Worm (Caenorhabditis elegans) whole organism, L4 larva: ENCODE data around the gene clec-82.
"Not testable (repeated sequence)": the region's sequence is repeated elsewhere in the genome, so short reads cannot be mapped to it uniquely, and the experiment has no call there.

Experiments
- D1046.2 ChIP-seq: fragments of 200-800 bp; sonication (Bioruptor generic); IDR thresholded peaks from 2 replicates; pipeline ENCODE4 v1.3.6; 2022; ENCODE audit warnings: missing genetic modification characterization, missing compliant biosample characterization
- F26F4.8 ChIP-seq: fragments of 200-800 bp; sonication (Bioruptor generic); conservative IDR thresholded peaks from 2 replicates; pipeline ENCODE4 v1.3.6; 2022; ENCODE audit warnings: missing genetic modification characterization, missing compliant biosample characterization
- R02D3.7 ChIP-seq: fragments of 150-350 bp; sonication (generic microtip); optimal IDR thresholded peaks from 3 replicates; lab custom pipeline; 2014; ENCODE audit warnings: missing biosample characterization, missing genetic modification characterization
- Y5F2A.4 ChIP-seq: fragments of 200-800 bp; sonication (Bioruptor generic); optimal IDR thresholded peaks from 2 replicates; lab custom pipeline; 2018; ENCODE audit warnings: mild to moderate bottlenecking, missing genetic modification characterization, missing compliant biosample characterization
- ZK337.2 ChIP-seq: fragments of 200-800 bp; sonication (Bioruptor generic); IDR thresholded peaks from 2 replicates; pipeline ENCODE4 v1.3.6; 2022; ENCODE audit warnings: missing genetic modification reagents, missing genetic modification characterization, missing compliant biosample characterization
- aha-1 ChIP-seq: fragments of 150-350 bp; peaks from one replicate; lab custom pipeline; 2014; ENCODE audit warnings: missing biosample characterization, missing genetic modification characterization
- aly-2 ChIP-seq: sonication (generic microtip); optimal IDR thresholded peaks from 2 replicates; lab custom pipeline; 2018; ENCODE audit warnings: missing biosample characterization, missing genetic modification characterization
- ama-1 ChIP-seq: fragments of 150-350 bp; optimal IDR thresholded peaks from 2 replicates; lab custom pipeline; 2014; ENCODE audit warnings: inconsistent platforms, mixed read lengths
- ceh-28 ChIP-seq: fragments of 150-350 bp; optimal IDR thresholded peaks from 2 replicates; lab custom pipeline; 2014; ENCODE audit warnings: missing biosample characterization, missing genetic modification reagents, missing genetic modification characterization
- ceh-62 ChIP-seq: sonication (generic microtip); optimal IDR thresholded peaks from 2 replicates; lab custom pipeline; 2017; ENCODE audit warnings: missing biosample characterization, missing genetic modification characterization
- ces-1 ChIP-seq: fragments of 150-350 bp; sonication (generic microtip); optimal IDR thresholded peaks from 4 replicates; lab custom pipeline; 2014; ENCODE audit warnings: missing biosample characterization, missing genetic modification reagents, missing genetic modification characterization
- ctbp-1 ChIP-seq: fragments of 200-800 bp; sonication (Bioruptor generic); IDR thresholded peaks from 2 replicates; pipeline ENCODE4 v1.3.6; 2022; ENCODE audit warnings: missing genetic modification reagents, missing genetic modification characterization, missing compliant biosample characterization
- daf-8 ChIP-seq: fragments of 200-800 bp; sonication (Bioruptor generic); IDR thresholded peaks from 2 replicates; pipeline ENCODE4 v1.3.6; 2022; ENCODE audit warnings: missing genetic modification characterization, missing compliant biosample characterization
- duxl-1 ChIP-seq: sonication (generic microtip); optimal IDR thresholded peaks from 2 replicates; lab custom pipeline; 2016; ENCODE audit warnings: mild to moderate bottlenecking, missing genetic modification characterization, moderate library complexity, missing compliant biosample characterization; ENCODE audit not compliant: poor library complexity
- egl-27 ChIP-seq: sonication (generic microtip); optimal IDR thresholded peaks from 3 replicates; lab custom pipeline; 2017; ENCODE audit warnings: missing biosample characterization, missing genetic modification reagents, missing genetic modification characterization
- egl-43 ChIP-seq: fragments of 200-800 bp; sonication (Bioruptor generic); IDR thresholded peaks from 2 replicates; pipeline ENCODE4 v1.3.6; 2022; ENCODE audit warnings: missing genetic modification reagents, missing genetic modification characterization, missing compliant biosample characterization
- fos-1 ChIP-seq: fragments of 150-350 bp; optimal IDR thresholded peaks from 2 replicates; lab custom pipeline; 2014; ENCODE audit warnings: missing biosample characterization, missing genetic modification characterization
- lin-1 ChIP-seq: fragments of 200-800 bp; sonication (Bioruptor generic); IDR thresholded peaks from 2 replicates; pipeline ENCODE4 v1.3.6; 2022; ENCODE audit warnings: missing genetic modification reagents, missing genetic modification characterization, missing compliant biosample characterization
- lin-15B ChIP-seq: fragments of 150-350 bp; sonication (generic microtip); optimal IDR thresholded peaks from 3 replicates; lab custom pipeline; 2014; ENCODE audit warnings: missing biosample characterization, missing genetic modification characterization
- lin-39 ChIP-seq: fragments of 150-350 bp; optimal IDR thresholded peaks from 2 replicates; lab custom pipeline; 2014; ENCODE audit warnings: missing biosample characterization, missing genetic modification reagents, missing genetic modification characterization
- lir-3 ChIP-seq: sonication (generic microtip); optimal IDR thresholded peaks from 2 replicates; lab custom pipeline; 2016; ENCODE audit warnings: mild to moderate bottlenecking, missing genetic modification characterization, missing compliant biosample characterization
- mep-1 ChIP-seq: fragments of 150-350 bp; sonication (generic microtip); optimal IDR thresholded peaks from 3 replicates; lab custom pipeline; 2014; ENCODE audit warnings: missing biosample characterization, missing genetic modification characterization
- mxl-3 ChIP-seq: fragments of 200-800 bp; sonication (Bioruptor generic); optimal IDR thresholded peaks from 2 replicates; lab custom pipeline; 2018; ENCODE audit warnings: mild to moderate bottlenecking, missing genetic modification characterization, missing compliant biosample characterization
- pha-4 ChIP-seq, 2 experiments: fragments of 150-350 bp in 1 of 2; fragments of 200-800 bp in 1 of 2; sonication (Bioruptor generic) in 1 of 2; IDR thresholded peaks in 1 of 2; optimal IDR thresholded peaks in 1 of 2; 2 replicates each; pipeline versions ENCODE4 v1.3.6 to Lab custom; 2014 to 2022; ENCODE audit warnings: missing genetic modification characterization in 2 of 2, missing genetic modification reagents in 2 of 2, missing biosample characterization in 1 of 2, missing compliant biosample characterization in 1 of 2
- saeg-2 ChIP-seq: fragments of 200-800 bp; sonication (Bioruptor generic); IDR thresholded peaks from 2 replicates; pipeline ENCODE4 v1.3.6; 2022; ENCODE audit warnings: missing genetic modification reagents, missing genetic modification characterization, missing compliant biosample characterization
- sdz-12 ChIP-seq: fragments of 200-800 bp; sonication (Bioruptor generic); optimal IDR thresholded peaks from 2 replicates; lab custom pipeline; 2018; ENCODE audit warnings: mild to moderate bottlenecking, missing genetic modification characterization, missing compliant biosample characterization
- set-16 ChIP-seq: fragments of 200-800 bp; sonication (Bioruptor generic); IDR thresholded peaks from 2 replicates; pipeline ENCODE4 v1.3.6; 2022; ENCODE audit warnings: missing genetic modification reagents, missing genetic modification characterization, missing compliant biosample characterization
- skn-1 ChIP-seq: fragments of 150-350 bp; optimal IDR thresholded peaks from 2 replicates; lab custom pipeline; 2014; ENCODE audit warnings: missing biosample characterization, missing genetic modification characterization
- spr-3 ChIP-seq: fragments of 200-800 bp; sonication (Bioruptor generic); optimal IDR thresholded peaks from 2 replicates; lab custom pipeline; 2018; ENCODE audit warnings: mild to moderate bottlenecking, missing genetic modification characterization, missing compliant biosample characterization
- unc-62 ChIP-seq, 3 experiments: fragments of 150-350 bp in 1 of 3; sonication (generic microtip); optimal IDR thresholded peaks in 2 of 3; peaks in 1 of 3; 1 replicate in 1 of 3; 2 replicates in 2 of 3; lab custom pipeline; 2014 to 2017; ENCODE audit warnings: missing biosample characterization in 3 of 3, missing genetic modification characterization in 3 of 3, missing genetic modification reagents in 3 of 3, missing genotype in 1 of 3
- zag-1 ChIP-seq: fragments of 150-350 bp; optimal IDR thresholded peaks from 2 replicates; lab custom pipeline; 2014; ENCODE audit warnings: missing biosample characterization, missing genetic modification characterization
- zfp-2 ChIP-seq: sonication (generic microtip); optimal IDR thresholded peaks from 2 replicates; lab custom pipeline; 2016; ENCODE audit warnings: mild to moderate bottlenecking, missing genetic modification characterization, missing compliant biosample characterization
- zfp-3 ChIP-seq: fragments of 200-800 bp; sonication (Bioruptor generic); conservative IDR thresholded peaks from 2 replicates; pipeline ENCODE4 v1.3.6; 2022; ENCODE audit warnings: missing genetic modification reagents, missing genetic modification characterization, missing compliant biosample characterization
- zip-11 ChIP-seq: fragments of 200-800 bp; sonication (Bioruptor generic); IDR thresholded peaks from 2 replicates; pipeline ENCODE4 v1.3.6; 2022; ENCODE audit warnings: missing genetic modification characterization, missing compliant biosample characterization
- zip-2 ChIP-seq: fragments of 150-350 bp; optimal IDR thresholded peaks from 2 replicates; lab custom pipeline; 2014; ENCODE audit warnings: missing biosample characterization, missing genetic modification characterization

clec-82 gene

ce11 chrIV:2864743-2865142 is 29.3 kb downstream of the clec-82 start, which contains the start of gene Y54G2A.16:
Gene Y54G2A.16, minus strand, starts transcription at chrIV:2864843.
- TF ChIP-seq F26F4.8 (GFP tag; lab: Robert Waterston, UW) (no peak), pha-4 (GFP tag; IDR thresholded peaks at IDR 0.05; lab: Robert Waterston, UW) (no peak), pha-4 (tag; optimal IDR thresholded peaks at IDR 0.05; lab: Kevin White, UChicago) (no peak), lin-39 (tag; lab: Kevin White, UChicago) (no peak), ceh-62 (tag; lab: Kevin White, UChicago) (no peak), mxl-3 (GFP tag; lab: Kevin White, UChicago) (no peak), ctbp-1 (GFP tag; lab: Robert Waterston, UW) (no peak), lir-3 (tag; lab: Kevin White, UChicago) (no peak), ces-1 (GFP tag; lab: Kevin White, UChicago) (no peak), sdz-12 (no peak), zip-11 (GFP tag; lab: Robert Waterston, UW) (no peak), ZK337.2 (GFP tag; lab: Robert Waterston, UW) (no peak)
- TF ChIP-seq, all 104 proteins: peak for 0

- TF ChIP-seq aha-1 (tag; lab: Kevin White, UChicago) (peak; percentile 19), unc-62 (GFP tag; optimal IDR thresholded peaks at IDR 0.05 in 1 of 2; lab: Kevin White, UChicago) (peak in 1 of 2 experiments; percentile 93), set-16 (GFP tag; lab: Robert Waterston, UW) (0 out of 2 replicates have a peak, but pooled peaks have one; percentile 9)
- not testable (repeated sequence) for TF ChIP-seq unc-62 (tag; optimal IDR thresholded peaks at IDR 0.05; lab: Kevin White, UChicago)
These were observed 48.7 kb downstream of the clec-82 start for ce11 chrIV:2884134-2884533.

ce11 chrIV:2885260-2885659 is 49.8 kb downstream of the clec-82 start:
- TF ChIP-seq sdz-12 (no peak), duxl-1 (tag; lab: Kevin White, UChicago) (no peak), mep-1 (tag; lab: Kevin White, UChicago) (no peak), lin-39 (tag; lab: Kevin White, UChicago) (no peak), ces-1 (GFP tag; lab: Kevin White, UChicago) (no peak), fos-1 (no peak), egl-27 (no peak), ama-1 (lab: Kevin White, UChicago) (no peak), daf-8 (GFP tag; lab: Robert Waterston, UW) (no peak), aha-1 (tag; lab: Kevin White, UChicago) (no peak)

- TF ChIP-seq zag-1 (no peak), Y5F2A.4 (GFP tag; lab: Kevin White, UChicago) (no peak), ces-1 (GFP tag; lab: Kevin White, UChicago) (no peak), fos-1 (no peak), ceh-28 (tag; lab: Kevin White, UChicago) (no peak), spr-3 (GFP tag; lab: Kevin White, UChicago) (no peak), skn-1 (tag; lab: Kevin White, UChicago) (no peak), egl-43 (GFP tag; lab: Robert Waterston, UW) (no peak), saeg-2 (no peak), egl-27 (no peak)
- TF ChIP-seq, all 104 proteins: peak for 0
These were observed 51.2 kb downstream of the clec-82 start, which contains the start of gene dml-1 for ce11 chrIV:2886655-2887054. Gene dml-1, plus strand, starts transcription at chrIV:2886955.

ce11 chrIV:2887245-2887644 is 51.8 kb downstream of the clec-82 start:
- TF ChIP-seq fos-1 (no peak), set-16 (GFP tag; lab: Robert Waterston, UW) (peak; percentile 71), aly-2 (tag; lab: Kevin White, UChicago) (no peak), lin-1 (GFP tag; lab: Robert Waterston, UW) (no peak), egl-43 (GFP tag; lab: Robert Waterston, UW) (0 out of 2 replicates have a peak, but pooled peaks have one; percentile 7), zfp-3 (no peak), aha-1 (tag; lab: Kevin White, UChicago) (no peak), lin-15B (no peak), D1046.2 (no peak), zip-2 (tag; lab: Kevin White, UChicago) (no peak), zfp-2 (no peak), R02D3.7 (tag; lab: Kevin White, UChicago) (no peak)
